Worm (Caenorhabditis elegans) whole organism, L4/young adult: ENCODE measurements around the gene F16B4.4.

Experiments used
- W03F9.2 ChIP-seq: fragments of 150-350 bp; optimal IDR thresholded peaks from 2 replicates; lab custom pipeline; 2014; ENCODE audit warnings: missing biosample characterization, missing genetic modification characterization
- dao-5 ChIP-seq: sonication (generic microtip); optimal IDR thresholded peaks from 2 replicates; lab custom pipeline; 2016; ENCODE audit warnings: missing genotype, missing genetic modification characterization, moderate library complexity, missing compliant biosample characterization
- him-1 ChIP-seq: sonication (generic microtip); optimal IDR thresholded peaks from 2 replicates; lab custom pipeline; 2016; ENCODE audit warnings: missing genotype, missing genetic modification reagents, missing genetic modification characterization, missing compliant biosample characterization

ce11 chrV:1579790-1580189 lies 14.0 kb upstream of the F16B4.4 start:
- TF ChIP-seq dao-5 (tag; lab: Kevin White, UChicago) (no peak), him-1 (tag; lab: Kevin White, UChicago) (no peak), W03F9.2 (tag; lab: Kevin White, UChicago) (no peak)
